Worm (Caenorhabditis elegans): ENCODE measurements around the gene srw-29.

- no peak for TF ChIP-seq ZK546.5 (tag; optimal IDR thresholded peaks at IDR 0.05)
- TF ChIP-seq fkh-10 (GFP tag; optimal IDR thresholded peaks at IDR 0.05), result no peak
- no peak for TF ChIP-seq ceh-82 (tag; optimal IDR thresholded peaks at IDR 0.05)
- peak in 1 of 2 experiments; percentile 52 for TF ChIP-seq unc-62 (GFP tag; optimal IDR thresholded peaks at IDR 0.05 in 1 of 2)
- TF ChIP-seq unc-62 (tag; optimal IDR thresholded peaks at IDR 0.05), result no peak
- no peak for TF ChIP-seq D1046.2 (GFP tag; IDR thresholded peaks at IDR 0.05)
Observed at ce11 chrV:16399388-16399787, 24.9 kb downstream of the srw-29 start, which contains the start of gene sre-36.

All from whole organism, L4 larva.